Fruit fly (Drosophila melanogaster): Measurements from ENCODE around the gene CG32298.

- TF ChIP-seq Clk (GFP tag; optimal IDR thresholded peaks at IDR 0.05) = no peak
- no peak for TF ChIP-seq Crg-1 (GFP tag; optimal IDR thresholded peaks at IDR 0.05)
- no peak for TF ChIP-seq ovo (GFP tag; optimal IDR thresholded peaks at IDR 0.05)
- no peak for TF ChIP-seq CG33017 (tag; optimal IDR thresholded peaks at IDR 0.05)
- TF ChIP-seq CG7101 (tag; optimal IDR thresholded peaks at IDR 0.05) = no peak
- TF ChIP-seq CG14711 (tag; optimal IDR thresholded peaks at IDR 0.05) = no peak
- TF ChIP-seq tj (GFP tag; optimal IDR thresholded peaks at IDR 0.05) = peak; percentile 73
These were observed 46.8 kb upstream of the CG32298 start for dm6 chr3L:2437571-2437970.
